Worm (Caenorhabditis elegans) whole organism, mixed stage, embryonic: ENCODE measurements around the gene fbxb-119.

Experiments
- bed-3 ChIP-seq: fragments of 200-800 bp; sonication (Bioruptor generic); optimal IDR thresholded peaks from 3 replicates; lab custom pipeline; 2018; ENCODE audit warnings: mild to moderate bottlenecking, missing genetic modification characterization, moderate library complexity, missing compliant biosample characterization
- ces-1 ChIP-seq: fragments of 150-350 bp; optimal IDR thresholded peaks from 2 replicates; lab custom pipeline; 2014; ENCODE audit warnings: missing biosample characterization, missing genetic modification reagents, missing genetic modification characterization
- ham-2 ChIP-seq: fragments of 200-800 bp; sonication (Bioruptor generic); optimal IDR thresholded peaks from 2 replicates; lab custom pipeline; 2018; ENCODE audit warnings: mild to moderate bottlenecking, missing genetic modification characterization, missing compliant biosample characterization
- lin-13 ChIP-seq: fragments of 150-350 bp; optimal IDR thresholded peaks from 2 replicates; lab custom pipeline; 2014; ENCODE audit warnings: missing biosample characterization, missing genetic modification characterization
- lsy-2 ChIP-seq: fragments of 150-350 bp; optimal IDR thresholded peaks from 2 replicates; lab custom pipeline; 2014; ENCODE audit warnings: missing biosample characterization, missing genetic modification characterization
- mab-5 ChIP-seq: fragments of 150-350 bp; optimal IDR thresholded peaks from 2 replicates; lab custom pipeline; 2014; ENCODE audit warnings: missing biosample characterization, missing genetic modification characterization
- mls-2 ChIP-seq: sonication (generic microtip); optimal IDR thresholded peaks from 2 replicates; lab custom pipeline; 2016; ENCODE audit warnings: mild to moderate bottlenecking, missing genetic modification characterization, moderate library complexity, missing compliant biosample characterization
- unc-62 ChIP-seq: fragments of 150-350 bp; optimal IDR thresholded peaks from 2 replicates; lab custom pipeline; 2014; ENCODE audit warnings: missing biosample characterization, missing genetic modification reagents, missing genetic modification characterization

ce11 chrV:18364558-18364957 is 46.1 kb downstream of the fbxb-119 start, which contains the start of gene C08E8.9:
- TF ChIP-seq lin-13 (tag; lab: Kevin White, UChicago), result no peak
- no peak for TF ChIP-seq bed-3 (GFP tag; lab: Kevin White, UChicago)
- TF ChIP-seq mab-5 (tag; lab: Kevin White, UChicago), result no peak
- TF ChIP-seq lsy-2, result no peak
- no peak for TF ChIP-seq mls-2
- TF ChIP-seq ces-1 (GFP tag; lab: Kevin White, UChicago), result no peak
- no peak for TF ChIP-seq unc-62 (GFP tag; lab: Kevin White, UChicago)
- no peak for TF ChIP-seq ham-2 (GFP tag; lab: Kevin White, UChicago)
